Worm (Caenorhabditis elegans): ENCODE data around the gene srw-66.

The srw-66 gene

ce11 chrII:1246855-1247259, 24.9 kb downstream of the srw-66 start (continued):
- TF ChIP-seq F13H6.1 (tag; optimal IDR thresholded peaks at IDR 0.05): peak; percentile 100
- TF ChIP-seq sem-4 (tag; optimal IDR thresholded peaks at IDR 0.05): peak; percentile 72
- peak; percentile 84 for TF ChIP-seq fos-1 (tag; optimal IDR thresholded peaks at IDR 0.05)
- TF ChIP-seq unc-55 (GFP tag; optimal IDR thresholded peaks at IDR 0.05): peak; percentile 83
- TF ChIP-seq ceh-16 (tag; optimal IDR thresholded peaks at IDR 0.05): peak; percentile 69
- no peak for TF ChIP-seq nhr-12 (tag; optimal IDR thresholded peaks at IDR 0.05)
- TF ChIP-seq mdl-1 (tag; optimal IDR thresholded peaks at IDR 0.05): peak; percentile 87 to 90
- no peak for TF ChIP-seq nhr-23 (tag; optimal IDR thresholded peaks at IDR 0.05)
- TF ChIP-seq mab-5 (tag; optimal IDR thresholded peaks at IDR 0.05): peak; percentile 9
- TF ChIP-seq ztf-11 (tag; optimal IDR thresholded peaks at IDR 0.05): no peak
- TF ChIP-seq unc-62 (GFP tag; optimal IDR thresholded peaks at IDR 0.05): peak; percentile 65
- no peak for TF ChIP-seq aly-2 (tag; optimal IDR thresholded peaks at IDR 0.05)
- TF ChIP-seq blmp-1 (tag; optimal IDR thresholded peaks at IDR 0.05; ENCODE audit: insufficient read depth): peak; percentile 82
- TF ChIP-seq dmd-4 (tag; optimal IDR thresholded peaks at IDR 0.05): no peak
- peak; percentile 43 for TF ChIP-seq C34F6.9 (tag; optimal IDR thresholded peaks at IDR 0.05)
- no peak for TF ChIP-seq ztf-1 (GFP tag; conservative IDR thresholded peaks at IDR 0.05)
- peak; percentile 89 for TF ChIP-seq sma-3 (GFP tag; optimal IDR thresholded peaks at IDR 0.05)

DNA sequence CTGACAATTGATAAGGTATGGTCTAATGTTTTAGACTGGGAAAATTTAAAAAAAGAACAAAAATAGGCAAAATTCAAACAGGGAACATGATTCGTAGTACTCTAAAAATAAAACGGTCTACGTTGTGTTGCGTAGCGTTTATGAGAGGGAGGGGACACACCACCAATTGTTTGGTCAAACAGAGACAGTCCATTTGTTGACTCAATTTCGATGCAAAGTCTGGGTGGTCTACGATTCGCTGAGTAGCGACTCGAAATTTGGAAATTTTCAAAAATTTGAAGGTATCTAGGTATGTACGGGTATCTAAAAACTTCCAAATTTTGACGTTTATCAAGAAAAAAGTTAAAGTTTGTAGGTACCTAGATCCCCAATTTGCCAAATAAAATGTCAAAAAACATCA, 25.9 kb downstream of the srw-66 start:
- no peak for TF ChIP-seq unc-55 (GFP tag; optimal IDR thresholded peaks at IDR 0.05)
- no peak for TF ChIP-seq alr-1 (tag; optimal IDR thresholded peaks at IDR 0.05)
- TF ChIP-seq lin-11 (tag; optimal IDR thresholded peaks at IDR 0.05): no peak
- no peak for TF ChIP-seq nhr-10 (tag; optimal IDR thresholded peaks at IDR 0.05)
- no peak for TF ChIP-seq mdl-1 (tag; optimal IDR thresholded peaks at IDR 0.05)

- TF ChIP-seq Y55F3AM.14 (GFP tag; optimal IDR thresholded peaks at IDR 0.05): peak; percentile 39
- no peak for TF ChIP-seq lin-13 (GFP tag; optimal IDR thresholded peaks at IDR 0.05)
- TF ChIP-seq mab-5 (tag; optimal IDR thresholded peaks at IDR 0.05): no peak
- TF ChIP-seq nhr-6 (tag; optimal IDR thresholded peaks at IDR 0.05): no peak
- no peak for TF ChIP-seq dmd-4 (tag; optimal IDR thresholded peaks at IDR 0.05)
- peak; percentile 46 for TF ChIP-seq blmp-1 (tag; optimal IDR thresholded peaks at IDR 0.05; ENCODE audit: insufficient read depth)
- peak; percentile 49 for TF ChIP-seq unc-55 (GFP tag; optimal IDR thresholded peaks at IDR 0.05)
- TF ChIP-seq nhr-25 (tag; optimal IDR thresholded peaks at IDR 0.05): no peak
- no peak for TF ChIP-seq nhr-77 (tag; optimal IDR thresholded peaks at IDR 0.05)
- TF ChIP-seq nhr-23 (tag; optimal IDR thresholded peaks at IDR 0.05): no peak
- no peak for TF ChIP-seq sem-4 (tag; optimal IDR thresholded peaks at IDR 0.05)
- TF ChIP-seq nhr-21 (tag; optimal IDR thresholded peaks at IDR 0.05): peak; percentile 56
- no peak for TF ChIP-seq fos-1 (tag; optimal IDR thresholded peaks at IDR 0.05)
- no peak for TF ChIP-seq ztf-4 (tag; optimal IDR thresholded peaks at IDR 0.05)
- TF ChIP-seq lsy-2 (tag; optimal IDR thresholded peaks at IDR 0.05): peak in 1 of 2 experiments; percentile 3
- no peak for TF ChIP-seq zag-1 (tag; optimal IDR thresholded peaks at IDR 0.05)
- no peak for TF ChIP-seq sma-3 (GFP tag; optimal IDR thresholded peaks at IDR 0.05)
- no peak for TF ChIP-seq egl-27 (tag; optimal IDR thresholded peaks at IDR 0.05)
These were observed 27.2 kb downstream of the srw-66 start for ce11 chrII:1244420-1244959.

- TF ChIP-seq unc-62 (GFP tag; optimal IDR thresholded peaks at IDR 0.05): no peak
- no peak for TF ChIP-seq crh-2 (tag; optimal IDR thresholded peaks at IDR 0.05)
- TF ChIP-seq unc-55 (GFP tag; optimal IDR thresholded peaks at IDR 0.05): peak; percentile 71
- TF ChIP-seq egl-27 (tag; optimal IDR thresholded peaks at IDR 0.05): no peak
- no peak for TF ChIP-seq ceh-16 (tag; optimal IDR thresholded peaks at IDR 0.05)
- TF ChIP-seq elt-1 (tag; optimal IDR thresholded peaks at IDR 0.05): no peak
- TF ChIP-seq nhr-129 (tag; optimal IDR thresholded peaks at IDR 0.05): no peak
- no peak for TF ChIP-seq skn-1 (tag; optimal IDR thresholded peaks at IDR 0.05)
- TF ChIP-seq lsy-2 (tag; optimal IDR thresholded peaks at IDR 0.05): peak in 1 of 2 experiments; percentile 58
- TF ChIP-seq elt-3 (tag; optimal IDR thresholded peaks at IDR 0.05): no peak
- TF ChIP-seq sma-9 (GFP tag; optimal IDR thresholded peaks at IDR 0.05): peak; percentile 53
- TF ChIP-seq sma-9 (tag; optimal IDR thresholded peaks at IDR 0.05): no peak
- peak; percentile 14 for TF ChIP-seq mab-5 (tag; optimal IDR thresholded peaks at IDR 0.05)
- TF ChIP-seq F13H6.1 (tag; optimal IDR thresholded peaks at IDR 0.05): peak; percentile 78
- TF ChIP-seq fos-1 (tag; optimal IDR thresholded peaks at IDR 0.05): peak; percentile 1
These were observed 29.2 kb downstream of the srw-66 start for ce11 chrII:1242475-1242874.
